Worm (Caenorhabditis elegans) whole organism, young adult: ENCODE results near the gene C49C8.6.

Source experiments
- B0019.2 ChIP-seq: fragments of 200-800 bp; sonication (Bioruptor generic); conservative IDR thresholded peaks from 2 replicates; pipeline ENCODE4 v1.3.6; 2022; ENCODE audit warnings: missing genetic modification reagents, missing genetic modification characterization, missing compliant biosample characterization
- C06A6.2 ChIP-seq: fragments of 200-800 bp; sonication (Bioruptor generic); conservative IDR thresholded peaks from 2 replicates; pipeline ENCODE4 v1.3.6; 2022; ENCODE audit warnings: missing genetic modification characterization, missing compliant biosample characterization
- D2030.7 ChIP-seq: fragments of 200-800 bp; sonication (Bioruptor generic); IDR thresholded peaks from 2 replicates; pipeline ENCODE4 v1.3.6; 2022; ENCODE audit warnings: missing genetic modification reagents, missing genetic modification characterization, missing compliant biosample characterization
- F22D6.2 ChIP-seq: sonication (generic microtip); optimal IDR thresholded peaks from 2 replicates; lab custom pipeline; 2016; ENCODE audit warnings: mild to moderate bottlenecking, missing genetic modification characterization, missing compliant biosample characterization
- F23B12.7 ChIP-seq: sonication (generic microtip); optimal IDR thresholded peaks from 2 replicates; lab custom pipeline; 2017; ENCODE audit warnings: missing genetic modification characterization, mild to moderate bottlenecking, missing compliant biosample characterization, antibody characterized with exemption, moderate library complexity; ENCODE audit not compliant: insufficient read depth
- F39B2.1 ChIP-seq: fragments of 200-800 bp; sonication (Bioruptor generic); IDR thresholded peaks from 2 replicates; pipeline ENCODE4 v1.3.6; 2022; ENCODE audit warnings: missing genetic modification reagents, missing genetic modification characterization, missing compliant biosample characterization
- F49E8.2 ChIP-seq: sonication (generic microtip); optimal IDR thresholded peaks from 3 replicates; lab custom pipeline; 2017; ENCODE audit warnings: missing genetic modification characterization, mild to moderate bottlenecking, missing compliant biosample characterization, antibody characterized with exemption, moderate library complexity; ENCODE audit not compliant: insufficient read depth
- F55B11.4 ChIP-seq: sonication (generic microtip); optimal IDR thresholded peaks from 2 replicates; lab custom pipeline; 2016; ENCODE audit warnings: missing compliant biosample characterization, missing genetic modification characterization, borderline replicate concordance; ENCODE audit not compliant: insufficient read depth
- T07F8.4 ChIP-seq: sonication (generic microtip); optimal IDR thresholded peaks from 2 replicates; lab custom pipeline; 2016; ENCODE audit warnings: mild to moderate bottlenecking, missing genetic modification characterization, moderate library complexity, missing compliant biosample characterization
- Y95B8A.8 ChIP-seq: fragments of 200-800 bp; sonication (Bioruptor generic); IDR thresholded peaks from 2 replicates; pipeline ENCODE4 v1.3.6; 2022; ENCODE audit warnings: missing genetic modification reagents, missing genetic modification characterization, missing compliant biosample characterization
- ZK185.1 ChIP-seq: sonication (generic microtip); optimal IDR thresholded peaks from 2 replicates; lab custom pipeline; 2016; ENCODE audit warnings: mild to moderate bottlenecking, missing genetic modification characterization, missing compliant biosample characterization; ENCODE audit not compliant: poor library complexity, severe bottlenecking
- akir-1 ChIP-seq: fragments of 200-800 bp; sonication (Bioruptor generic); optimal IDR thresholded peaks from 2 replicates; lab custom pipeline; 2018; ENCODE audit warnings: mild to moderate bottlenecking, missing genetic modification characterization, moderate library complexity, missing compliant biosample characterization
- ama-1 ChIP-seq, 3 experiments: fragments of 150-350 bp in 1 of 3; sonication (generic microtip) in 2 of 3; optimal IDR thresholded peaks; 2 replicates each; lab custom pipeline; 2014 to 2018; ENCODE audit warnings: missing biosample characterization in 2 of 3, missing genetic modification characterization in 2 of 3, missing genetic modification reagents in 2 of 3
- aptf-2 ChIP-seq: fragments of 200-800 bp; sonication (Bioruptor generic); conservative IDR thresholded peaks from 2 replicates; pipeline ENCODE4 v1.3.6; 2022; ENCODE audit warnings: missing genetic modification reagents, missing genetic modification characterization, missing compliant biosample characterization
- aptf-3 ChIP-seq: fragments of 200-800 bp; sonication (Bioruptor generic); IDR thresholded peaks from 2 replicates; pipeline ENCODE4 v1.3.6; 2022; ENCODE audit warnings: missing genetic modification characterization, missing compliant biosample characterization
- attf-3 ChIP-seq: fragments of 200-800 bp; sonication (Bioruptor generic); conservative IDR thresholded peaks from 2 replicates; pipeline ENCODE4 v1.3.6; 2022; ENCODE audit warnings: missing genetic modification reagents, missing genetic modification characterization, missing compliant biosample characterization
- ceh-27 ChIP-seq: fragments of 200-800 bp; sonication (Bioruptor generic); optimal IDR thresholded peaks from 2 replicates; lab custom pipeline; 2018; ENCODE audit warnings: mild to moderate bottlenecking, missing genetic modification characterization, moderate library complexity, missing compliant biosample characterization
- ceh-40 ChIP-seq: fragments of 200-800 bp; sonication (Bioruptor generic); IDR thresholded peaks from 2 replicates; pipeline ENCODE4 v1.3.6; 2022; ENCODE audit warnings: missing genetic modification characterization, missing compliant biosample characterization
- ceh-79 ChIP-seq: sonication (generic microtip); optimal IDR thresholded peaks from 2 replicates; lab custom pipeline; 2017; ENCODE audit warnings: mild to moderate bottlenecking, missing genetic modification characterization, missing compliant biosample characterization
- ceh-91 ChIP-seq: fragments of 200-800 bp; sonication (Bioruptor generic); IDR thresholded peaks from 2 replicates; pipeline ENCODE4 v1.3.6; 2022; ENCODE audit warnings: missing genetic modification reagents, missing genetic modification characterization, missing compliant biosample characterization
- chd-7 ChIP-seq: sonication (generic microtip); optimal IDR thresholded peaks from 2 replicates; lab custom pipeline; 2016; ENCODE audit warnings: mild to moderate bottlenecking, missing genetic modification characterization, moderate library complexity, missing compliant biosample characterization
- dpl-1 ChIP-seq: fragments of 150-350 bp; optimal IDR thresholded peaks from 2 replicates; lab custom pipeline; 2014; ENCODE audit warnings: missing biosample characterization, missing genetic modification reagents, missing genetic modification characterization
- ets-4 ChIP-seq: fragments of 200-800 bp; sonication (Bioruptor generic); optimal IDR thresholded peaks from 2 replicates; lab custom pipeline; 2018; ENCODE audit warnings: mild to moderate bottlenecking, missing genetic modification characterization, missing compliant biosample characterization
- fkh-3 ChIP-seq: sonication (generic microtip); optimal IDR thresholded peaks from 2 replicates; lab custom pipeline; 2016; ENCODE audit warnings: mild to moderate bottlenecking, missing genetic modification characterization, missing compliant biosample characterization
- hlh-26 ChIP-seq: fragments of 200-800 bp; sonication (Bioruptor generic); conservative IDR thresholded peaks from 2 replicates; pipeline ENCODE4 v1.3.6; 2022; ENCODE audit warnings: missing genetic modification reagents, missing genetic modification characterization, missing compliant biosample characterization
- hmg-20 ChIP-seq: fragments of 200-800 bp; sonication (Bioruptor generic); IDR thresholded peaks from 2 replicates; pipeline ENCODE4 v1.3.6; 2022; ENCODE audit warnings: missing genetic modification reagents, missing genetic modification characterization, missing compliant biosample characterization
- let-526 ChIP-seq: fragments of 200-800 bp; sonication (Bioruptor generic); IDR thresholded peaks from 2 replicates; pipeline ENCODE4 v1.3.6; 2022; ENCODE audit warnings: missing genetic modification reagents, missing genetic modification characterization, missing compliant biosample characterization
- let-607 ChIP-seq, 2 experiments: fragments of 200-800 bp in 1 of 2; sonication (Bioruptor generic) in 1 of 2; sonication (generic microtip) in 1 of 2; optimal IDR thresholded peaks; 2 replicates each; lab custom pipeline; 2016 to 2018; ENCODE audit warnings: mild to moderate bottlenecking in 2 of 2, missing compliant biosample characterization in 2 of 2, missing genetic modification characterization in 2 of 2, moderate library complexity in 2 of 2, missing genotype in 1 of 2
- lin-35 ChIP-seq, 3 experiments: fragments of 150-350 bp in 2 of 3; sonication (generic microtip) in 1 of 3; optimal IDR thresholded peaks; 2 replicates each; lab custom pipeline; 2014 to 2018; ENCODE audit warnings: missing biosample characterization in 3 of 3, missing genetic modification characterization in 3 of 3, missing genetic modification reagents in 3 of 3
- lin-40 ChIP-seq: sonication (generic microtip); optimal IDR thresholded peaks from 2 replicates; lab custom pipeline; 2016; ENCODE audit warnings: missing genetic modification characterization, mild to moderate bottlenecking, missing compliant biosample characterization, missing genotype, missing genetic modification reagents
- lir-1 ChIP-seq: fragments of 200-800 bp; sonication (Bioruptor generic); conservative IDR thresholded peaks from 2 replicates; pipeline ENCODE4 v1.3.6; 2022; ENCODE audit warnings: missing genetic modification reagents, missing genetic modification characterization, missing compliant biosample characterization
- madf-10 ChIP-seq: sonication (generic microtip); optimal IDR thresholded peaks from 2 replicates; lab custom pipeline; 2016; ENCODE audit warnings: mild to moderate bottlenecking, missing genetic modification characterization, missing compliant biosample characterization
- madf-3 ChIP-seq: fragments of 200-800 bp; sonication (Bioruptor generic); IDR thresholded peaks from 2 replicates; pipeline ENCODE4 v1.3.6; 2022; ENCODE audit warnings: missing genetic modification reagents, missing genetic modification characterization, missing compliant biosample characterization
- nfyb-1 ChIP-seq: fragments of 200-800 bp; sonication (Bioruptor generic); IDR thresholded peaks from 2 replicates; pipeline ENCODE4 v1.3.6; 2022; ENCODE audit warnings: missing genetic modification reagents, missing genetic modification characterization, missing compliant biosample characterization
- nhr-120 ChIP-seq: fragments of 200-800 bp; sonication (Bioruptor generic); IDR thresholded peaks from 2 replicates; pipeline ENCODE4 v1.3.6; 2022; ENCODE audit warnings: missing genetic modification characterization, missing compliant biosample characterization
- nhr-27 ChIP-seq: fragments of 200-800 bp; sonication (Bioruptor generic); optimal IDR thresholded peaks from 2 replicates; lab custom pipeline; 2018; ENCODE audit warnings: mild to moderate bottlenecking, missing genetic modification characterization, moderate library complexity, missing compliant biosample characterization
- nhr-90 ChIP-seq: sonication (generic microtip); optimal IDR thresholded peaks from 2 replicates; lab custom pipeline; 2016; ENCODE audit warnings: missing genotype, mild to moderate bottlenecking, missing genetic modification characterization, missing compliant biosample characterization
- pha-4 ChIP-seq: fragments of 150-350 bp; sonication (generic microtip); optimal IDR thresholded peaks from 2 replicates; lab custom pipeline; 2014; ENCODE audit warnings: missing biosample characterization, missing genetic modification reagents, missing genetic modification characterization
- rec-8 ChIP-seq, 2 experiments: sonication (generic microtip); optimal IDR thresholded peaks; 2 replicates each; lab custom pipeline; 2016; ENCODE audit warnings: mild to moderate bottlenecking in 2 of 2, missing genetic modification characterization in 2 of 2, missing genetic modification reagents in 2 of 2, missing genotype in 2 of 2, missing biosample characterization in 1 of 2, missing compliant biosample characterization in 1 of 2, moderate library complexity in 1 of 2
- snpc-3.4 ChIP-seq: sonication (generic microtip); optimal IDR thresholded peaks from 2 replicates; lab custom pipeline; 2017; ENCODE audit warnings: missing genetic modification characterization, mild to moderate bottlenecking, missing compliant biosample characterization, antibody characterized with exemption, moderate library complexity, missing genotype, missing genetic modification reagents
- tbp1 ChIP-seq: fragments of 200-800 bp; sonication (Bioruptor generic); optimal IDR thresholded peaks from 2 replicates; lab custom pipeline; 2018; ENCODE audit warnings: mild to moderate bottlenecking, missing genetic modification characterization, missing compliant biosample characterization
- unc-130 ChIP-seq: sonication (generic microtip); optimal IDR thresholded peaks from 2 replicates; lab custom pipeline; 2016; ENCODE audit warnings: missing genetic modification reagents, missing genetic modification characterization, missing compliant biosample characterization
- zfh-2 ChIP-seq: fragments of 200-800 bp; sonication (Bioruptor generic); conservative IDR thresholded peaks from 2 replicates; pipeline ENCODE4 v1.3.6; 2022; ENCODE audit warnings: missing genetic modification reagents, missing genetic modification characterization, missing compliant biosample characterization
- zim-3 ChIP-seq: sonication (generic microtip); optimal IDR thresholded peaks from 2 replicates; lab custom pipeline; 2017; ENCODE audit warnings: mild to moderate bottlenecking, missing genetic modification characterization, moderate library complexity, missing compliant biosample characterization
- ztf-22 ChIP-seq: fragments of 200-800 bp; sonication (Bioruptor generic); optimal IDR thresholded peaks from 2 replicates; lab custom pipeline; 2018; ENCODE audit warnings: mild to moderate bottlenecking, missing genetic modification characterization, moderate library complexity, missing compliant biosample characterization
- ztf-28 ChIP-seq: fragments of 200-800 bp; sonication (Bioruptor generic); IDR thresholded peaks from 2 replicates; pipeline ENCODE4 v1.3.6; 2022; ENCODE audit warnings: missing genetic modification reagents, missing genetic modification characterization, missing compliant biosample characterization

The C49C8.6 gene

ce11 chrIV:8620102-8620733 lies 37.8 kb downstream of the C49C8.6 start, which contains the start of gene lin-49 (continued):
- TF ChIP-seq let-526 (no peak), aptf-3 (GFP tag; lab: Robert Waterston, UW) (no peak), ceh-40 (GFP tag; lab: Robert Waterston, UW) (no peak), akir-1 (GFP tag; lab: Kevin White, UChicago) (no peak), ceh-91 (GFP tag; lab: Robert Waterston, UW) (no peak), B0019.2 (GFP tag; lab: Robert Waterston, UW) (no peak), F55B11.4 (no peak), ztf-22 (GFP tag; lab: Kevin White, UChicago) (no peak), F49E8.2 (no peak), F22D6.2 (tag; lab: Kevin White, UChicago) (no peak), ceh-27 (peak; percentile 66), pha-4 (tag; lab: Kevin White, UChicago) (no peak), C06A6.2 (GFP tag; lab: Robert Waterston, UW) (0 out of 2 replicates have a peak, but pooled peaks have one; percentile 11), hmg-20 (GFP tag; lab: Robert Waterston, UW) (no peak), ZK185.1 (tag; lab: Kevin White, UChicago) (no peak), ama-1 (optimal IDR thresholded peaks at IDR 0.05; lab: Kevin White, UChicago) (no peak), ama-1 (GFP tag; optimal IDR thresholded peaks at IDR 0.05; lab: Kevin White, UChicago) (no peak), rec-8 (tag; optimal IDR thresholded peaks at IDR 0.05; lab: Kevin White, UChicago) (no peak), attf-3 (no peak), nhr-120 (no peak), zim-3 (tag; lab: Kevin White, UChicago) (no peak), zfh-2 (GFP tag; lab: Robert Waterston, UW) (no peak), hlh-26 (GFP tag; lab: Robert Waterston, UW) (no peak), nhr-90 (no peak), lin-40 (tag; lab: Kevin White, UChicago) (peak; percentile 62), unc-130 (no peak), dpl-1 (GFP tag; lab: Kevin White, UChicago) (no peak), F23B12.7 (tag; lab: Kevin White, UChicago) (no peak), nfyb-1 (GFP tag; lab: Robert Waterston, UW) (0 out of 2 replicates have a peak, but pooled peaks have one; percentile 53), chd-7 (tag; lab: Kevin White, UChicago) (no peak), nhr-27 (no peak), tbp1 (peak; percentile 32), F39B2.1 (GFP tag; lab: Robert Waterston, UW) (no peak), fkh-3 (tag; lab: Kevin White, UChicago) (no peak), ceh-79 (no peak), madf-10 (tag; lab: Kevin White, UChicago) (peak; percentile 39), lir-1 (GFP tag; lab: Robert Waterston, UW) (no peak), ztf-28 (GFP tag; lab: Robert Waterston, UW) (no peak), snpc-3.4 (tag; lab: Kevin White, UChicago) (no peak), D2030.7 (GFP tag; lab: Robert Waterston, UW) (no peak), madf-3 (GFP tag; lab: Robert Waterston, UW) (no peak), Y95B8A.8 (GFP tag; lab: Robert Waterston, UW) (no peak), ets-4 (GFP tag; lab: Kevin White, UChicago) (no peak), aptf-2 (no peak), T07F8.4 (tag; lab: Kevin White, UChicago) (no peak), lin-35 (GFP tag; optimal IDR thresholded peaks at IDR 0.05; lab: Kevin White, UChicago) (no peak), let-607 (tag; optimal IDR thresholded peaks at IDR 0.05; lab: Kevin White, UChicago) (peak in 1 of 2 experiments; percentile 14)
